Worm (Caenorhabditis elegans) whole organism, dauer: ENCODE data around the gene gvd-1.

ENCODE experiments used
- unc-62 ChIP-seq: sonication (generic microtip); optimal IDR thresholded peaks from 2 replicates; lab custom pipeline; 2017; ENCODE audit warnings: missing biosample characterization, missing genetic modification reagents, missing genetic modification characterization

gvd-1 gene

DNA sequence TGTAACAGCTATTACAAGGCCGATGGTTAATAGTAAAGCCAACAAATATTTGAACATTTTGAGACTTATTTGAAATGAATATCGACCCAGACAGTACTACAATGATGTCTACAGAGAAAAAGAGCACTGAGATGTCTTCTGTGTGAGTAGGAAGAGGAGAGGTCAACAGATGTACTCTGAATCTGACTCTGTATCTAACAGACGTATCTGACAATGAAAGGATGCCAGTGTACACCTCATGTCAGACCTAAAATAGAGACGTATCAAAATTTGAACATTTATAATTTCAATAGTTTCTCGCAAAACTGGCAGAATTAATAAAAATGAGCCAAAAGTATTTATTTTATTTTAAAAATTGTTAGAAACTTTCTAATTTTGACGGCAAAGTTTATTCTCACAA lies 34.6 kb downstream of the gvd-1 start, which contains the start of gene C24H12.8:
Gene C24H12.8 (minus strand): TSS at position 101 of the 400 bp plus-strand sequence.
- no peak for TF ChIP-seq unc-62

DNA sequence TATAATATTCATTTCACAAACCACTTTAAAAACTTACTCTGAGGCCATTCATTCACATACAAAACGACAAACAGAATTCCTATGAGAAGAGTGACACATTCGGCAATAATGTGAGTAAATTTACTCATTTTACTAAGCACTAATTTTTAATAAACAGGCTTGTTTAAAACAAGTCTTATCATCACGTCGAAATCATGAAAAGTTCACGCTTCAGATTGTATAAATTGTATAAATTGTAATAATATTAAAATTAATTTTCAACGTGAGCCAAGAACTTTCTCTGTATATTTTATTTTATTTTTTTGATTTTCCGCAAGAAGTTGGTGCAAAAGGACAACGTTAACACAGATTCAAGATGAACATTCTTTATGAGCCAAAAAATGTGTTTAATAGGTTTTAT lies 38.9 kb downstream of the gvd-1 start, which contains the start of gene C24H12.6:
Gene C24H12.6 (minus strand): TSS at position 101 of the 400 bp plus-strand sequence.
- TF ChIP-seq unc-62 = no peak

- TF ChIP-seq unc-62 = no peak
Observed at ce11 chrII:410832-411231, 46.9 kb downstream of the gvd-1 start, which contains the start of the genes dnsn-1 and C24H12.4. Gene dnsn-1 (minus strand): TSS chrII:410932. Gene C24H12.4 (plus strand): TSS chrII:411222.
